Worm (Caenorhabditis elegans): ENCODE results near the gene F45H10.2.

F45H10.2 gene

DNA sequence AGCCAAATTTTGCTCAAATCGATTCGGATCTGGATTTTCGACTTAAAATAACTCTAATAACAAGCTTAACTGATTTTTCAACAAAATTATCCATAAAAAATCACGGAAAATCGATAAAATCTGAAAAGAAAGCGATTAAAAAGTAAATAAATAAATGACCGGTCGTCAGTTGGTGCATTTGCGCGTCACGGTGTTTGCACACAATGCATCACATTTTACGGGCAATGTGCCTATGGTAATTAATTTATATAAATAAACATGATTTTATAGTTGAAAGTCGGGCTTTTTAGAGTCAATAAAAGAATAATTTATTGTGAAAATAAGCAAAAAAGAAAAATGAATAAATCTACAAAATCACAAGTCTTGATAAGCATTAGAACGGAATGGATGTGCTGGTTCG is 1.9 kb upstream of the F45H10.2 start:
- no peak for TF ChIP-seq unc-62 (GFP tag; optimal IDR thresholded peaks at IDR 0.05)

DNA sequence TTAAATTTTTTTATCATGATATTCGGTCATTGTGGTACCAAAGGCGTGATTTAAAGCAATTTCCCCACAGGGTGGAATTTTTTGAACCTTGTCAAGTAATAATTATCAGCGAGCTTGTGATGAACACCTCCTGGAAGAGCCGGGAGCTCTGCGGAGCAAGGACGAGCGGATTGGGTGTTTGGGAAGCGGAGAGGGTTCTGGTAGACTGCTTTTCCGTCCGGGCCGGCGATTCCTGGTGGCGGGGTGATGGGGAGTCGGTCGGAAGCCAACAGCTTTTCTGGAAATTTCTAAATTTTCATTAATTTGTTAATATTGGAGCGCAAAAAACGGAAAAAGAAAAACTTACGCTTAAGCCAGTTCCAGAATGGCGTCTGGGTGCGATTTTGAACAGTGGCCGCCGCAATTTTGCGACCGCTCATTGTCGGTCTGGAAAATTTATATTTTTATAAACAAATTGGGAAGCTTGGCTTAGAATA is 1.4 kb upstream of the F45H10.2 start, which contains the start of gene ndua-7:
Gene ndua-7 (minus strand): TSS at position 426 of the 476 bp plus-strand sequence.
- no peak for TF ChIP-seq unc-62 (GFP tag; optimal IDR thresholded peaks at IDR 0.05)

DNA sequence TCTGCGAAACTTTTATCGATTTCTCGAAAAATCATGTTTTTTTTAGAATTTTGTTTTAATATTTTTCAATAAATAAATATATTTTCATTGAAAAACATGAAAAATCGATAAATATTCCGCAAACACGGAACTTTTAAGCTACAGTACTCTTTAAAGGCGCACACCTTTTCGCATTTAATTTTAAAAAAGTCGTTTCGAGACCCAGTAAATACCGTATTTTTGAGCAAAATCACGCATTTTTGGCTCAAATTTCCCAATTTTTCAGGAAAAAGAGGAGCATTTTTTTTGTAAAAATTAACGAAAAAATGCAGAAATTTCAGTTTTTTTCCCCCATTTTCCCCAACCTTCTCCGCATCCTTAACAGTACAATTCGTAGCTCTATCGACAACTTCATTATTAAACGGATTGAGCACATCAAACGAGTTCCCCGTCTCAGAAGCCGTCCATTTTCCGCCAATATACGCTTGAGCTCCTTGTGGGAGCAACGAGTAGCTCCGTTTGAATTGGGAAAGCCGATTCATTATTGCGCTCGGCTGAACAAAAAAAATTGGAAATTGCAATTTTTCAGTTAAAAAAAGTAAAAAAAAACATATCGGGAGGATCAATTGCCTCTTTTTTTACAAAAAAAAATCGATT is 1.5 kb downstream of the F45H10.2 start, which contains the start of gene alh-7:
Gene alh-7 (minus strand): TSS at position 533 of the 636 bp plus-strand sequence.
- TF ChIP-seq unc-62 (GFP tag; optimal IDR thresholded peaks at IDR 0.05): no peak

DNA sequence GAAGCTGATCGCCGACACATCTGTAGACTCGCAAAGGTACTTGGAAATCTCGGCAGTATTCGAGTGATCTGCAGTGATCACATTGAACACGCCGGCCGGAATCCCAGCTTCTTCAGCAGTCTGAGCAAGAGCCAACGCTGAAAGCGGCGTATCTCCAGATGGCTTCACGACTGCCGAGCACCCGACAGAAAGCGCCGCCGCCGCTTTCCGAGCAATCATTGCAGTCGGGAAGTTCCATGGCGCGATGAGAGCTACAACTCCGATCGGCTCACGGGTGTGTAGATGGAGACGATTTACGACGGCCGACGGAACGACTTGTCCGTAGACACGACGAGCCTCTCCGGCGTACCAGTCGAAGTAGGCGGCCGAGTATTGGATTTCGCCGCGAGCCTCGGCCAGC is 3.0 kb downstream of the F45H10.2 start:
- no peak for TF ChIP-seq unc-62 (GFP tag; optimal IDR thresholded peaks at IDR 0.05)

DNA sequence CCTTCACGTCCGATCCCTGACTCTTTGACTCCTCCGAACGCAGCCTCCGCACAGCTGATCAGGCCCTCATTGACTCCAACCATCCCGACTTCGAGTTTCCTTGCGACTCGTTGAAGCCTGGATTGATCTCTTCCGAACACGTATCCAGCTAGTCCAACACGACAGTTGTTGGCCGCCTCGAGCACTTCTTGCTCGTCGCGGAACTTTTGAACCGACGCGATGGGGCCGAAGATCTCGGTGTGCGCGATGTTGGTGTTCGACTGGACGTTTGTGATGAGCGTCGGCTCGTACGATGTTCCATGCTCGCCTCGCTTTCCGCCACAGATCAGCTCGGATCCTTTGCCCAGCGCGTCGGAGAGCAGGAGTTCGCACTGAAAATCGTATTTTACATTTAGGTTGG is 5.3 kb downstream of the F45H10.2 start:
- TF ChIP-seq unc-62 (GFP tag; optimal IDR thresholded peaks at IDR 0.05): no peak

DNA sequence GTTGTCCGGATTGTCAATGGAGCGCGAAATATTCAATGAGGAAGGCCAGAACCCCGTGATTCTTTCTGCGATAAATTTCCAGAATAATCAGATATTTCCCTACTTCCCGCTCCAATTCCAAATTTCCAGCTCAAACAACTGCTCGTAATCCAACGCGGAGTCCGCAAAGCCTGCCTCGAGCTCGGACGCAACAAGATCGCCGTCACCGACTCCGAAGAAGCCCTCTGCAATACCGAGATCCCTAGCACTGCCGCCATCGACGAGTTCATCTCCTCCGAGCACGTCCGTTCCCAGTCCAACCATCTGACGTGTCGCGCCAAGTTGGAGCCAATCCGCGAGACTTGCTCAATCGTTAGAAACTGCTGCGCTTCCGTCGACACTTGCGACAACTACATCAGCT is 7.7 kb downstream of the F45H10.2 start:
- no peak for TF ChIP-seq unc-62 (GFP tag; optimal IDR thresholded peaks at IDR 0.05)

DNA sequence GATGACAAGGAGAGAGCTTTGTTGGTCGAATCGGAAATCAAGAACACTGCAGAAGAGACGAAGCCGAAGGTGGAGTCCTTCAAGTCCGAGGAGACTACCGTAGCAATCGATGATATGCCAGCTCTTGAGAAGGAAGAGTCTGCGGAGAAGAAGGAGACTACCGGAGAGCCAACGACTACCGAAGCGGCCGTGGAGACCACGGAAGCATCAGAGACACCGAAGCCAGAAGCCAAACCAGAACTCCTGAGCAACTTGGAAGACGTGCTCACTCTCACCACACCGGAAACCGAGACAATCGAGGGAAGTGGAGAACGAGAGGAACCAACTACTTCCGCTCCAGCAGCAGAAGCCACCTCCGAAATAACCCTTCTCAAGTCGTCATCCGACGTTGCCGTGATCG is 8.7 kb downstream of the F45H10.2 start:
- no peak for TF ChIP-seq unc-62 (GFP tag; optimal IDR thresholded peaks at IDR 0.05)

DNA sequence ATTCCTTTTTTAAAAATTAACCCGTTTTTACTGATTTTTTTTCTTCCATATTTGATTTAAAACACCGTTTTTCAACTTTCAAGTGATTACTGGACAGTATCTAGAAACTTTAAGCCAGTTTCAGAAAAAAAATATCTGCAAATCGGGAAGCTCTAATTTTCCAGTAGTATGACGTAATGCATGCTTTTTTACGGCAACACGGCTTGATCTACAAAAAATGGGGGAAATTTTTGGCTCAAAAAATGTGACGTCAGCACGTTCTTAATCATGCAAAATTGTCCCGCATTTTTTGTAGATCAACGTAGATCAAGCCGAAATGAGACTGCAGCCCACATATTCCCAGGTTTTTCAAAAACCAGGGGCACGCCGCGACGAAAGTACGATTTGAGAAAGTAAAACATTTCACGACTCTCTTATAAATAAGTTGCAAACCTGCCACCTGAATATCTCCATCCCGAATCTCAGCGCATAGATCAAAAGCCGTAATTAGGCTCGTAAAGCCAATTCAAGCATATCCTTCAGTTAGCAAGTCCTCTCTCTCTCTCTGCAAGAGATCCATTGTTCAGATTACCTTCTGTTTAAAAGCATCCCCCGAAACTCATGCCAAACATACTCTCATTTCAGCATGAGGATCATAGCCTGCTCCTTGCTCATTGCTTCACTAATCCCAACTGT is 10.9 kb downstream of the F45H10.2 start, which contains the start of gene E01G4.6:
Gene E01G4.6 (plus strand): TSS at position 625 of the 675 bp plus-strand sequence.
- TF ChIP-seq unc-62 (GFP tag; optimal IDR thresholded peaks at IDR 0.05): no peak

DNA sequence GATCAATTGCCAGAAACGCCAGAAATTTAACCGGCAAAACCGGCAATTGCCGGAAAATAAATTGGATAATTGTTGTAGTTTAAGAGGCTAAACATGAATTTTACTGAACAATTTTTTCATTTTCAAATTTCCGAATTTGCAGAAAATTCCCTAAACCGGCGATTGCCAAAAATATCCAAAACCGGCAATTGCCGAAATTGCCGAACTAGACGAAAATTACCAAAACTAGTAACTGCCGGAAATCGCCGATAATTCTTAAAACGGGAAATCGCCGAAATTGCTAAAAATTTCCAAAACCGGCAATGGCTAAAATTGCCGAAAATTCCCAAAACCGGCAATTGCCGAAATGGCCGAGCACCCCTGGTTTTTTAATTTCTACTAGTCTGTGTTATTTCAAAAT is 13.4 kb downstream of the F45H10.2 start:
- no peak for TF ChIP-seq unc-62 (GFP tag; optimal IDR thresholded peaks at IDR 0.05)

DNA sequence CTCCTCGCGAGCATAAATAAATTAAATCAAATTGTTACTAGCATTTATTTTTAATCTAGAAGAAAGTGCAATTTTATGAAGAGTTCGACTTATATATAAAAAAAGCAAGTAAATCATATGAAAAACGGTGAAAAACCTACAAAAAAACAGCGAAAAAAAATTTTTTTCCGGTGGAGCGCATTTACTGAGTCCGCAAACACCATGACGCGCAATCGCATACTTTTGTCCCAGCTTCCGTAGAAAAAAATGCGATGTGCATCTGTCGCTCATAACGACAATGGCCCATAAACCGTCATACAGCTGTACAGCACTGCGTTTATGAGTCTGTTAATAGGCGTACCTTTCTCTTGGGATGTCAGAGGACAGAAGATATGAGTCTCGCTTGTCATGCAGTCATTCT is 15.6 kb downstream of the F45H10.2 start:
- TF ChIP-seq unc-62 (GFP tag; optimal IDR thresholded peaks at IDR 0.05): no peak

DNA sequence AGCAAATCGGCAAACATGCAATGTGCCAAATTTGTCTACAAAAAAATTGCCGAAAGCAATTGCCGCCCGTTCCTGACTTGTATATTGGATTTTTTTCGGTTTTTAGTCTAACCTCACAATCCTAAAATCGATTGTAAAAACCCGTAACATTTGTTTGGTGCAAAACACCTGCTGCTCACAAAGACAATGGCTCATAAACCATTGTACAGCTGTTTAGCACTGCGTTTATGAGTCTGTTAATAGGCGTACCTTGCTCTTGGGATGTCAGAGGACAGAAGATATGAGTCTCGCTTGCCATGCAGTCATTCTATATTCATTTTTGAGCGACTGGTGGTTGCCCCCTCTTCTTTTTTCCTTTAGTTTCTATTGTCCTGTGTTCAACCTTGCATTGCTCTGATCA is 20.7 kb downstream of the F45H10.2 start, which contains the start of gene E01G4.5:
Gene E01G4.5 (plus strand): TSS at position 301 of the 400 bp plus-strand sequence.
- no peak for TF ChIP-seq unc-62 (GFP tag; optimal IDR thresholded peaks at IDR 0.05)

DNA sequence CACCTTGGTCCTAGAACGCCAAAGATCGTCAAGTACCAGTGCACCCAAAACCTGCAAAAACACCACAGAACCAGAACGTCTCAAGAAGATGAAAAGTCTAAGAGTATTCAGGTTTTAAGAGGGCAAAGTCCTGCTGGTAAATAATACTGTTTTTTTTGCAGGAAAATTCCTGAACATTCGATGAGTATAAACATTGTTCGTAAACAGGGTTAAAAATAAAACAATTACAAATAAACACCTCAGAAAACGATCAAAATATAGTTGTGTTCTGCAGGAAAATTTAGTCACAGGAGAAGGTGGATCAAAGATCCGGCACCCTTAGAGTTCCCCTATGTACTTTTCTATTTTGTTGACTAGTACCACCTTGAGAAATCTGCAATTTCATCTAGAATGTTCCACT is 22.2 kb downstream of the F45H10.2 start:
- no peak for TF ChIP-seq unc-62 (GFP tag; optimal IDR thresholded peaks at IDR 0.05)

DNA sequence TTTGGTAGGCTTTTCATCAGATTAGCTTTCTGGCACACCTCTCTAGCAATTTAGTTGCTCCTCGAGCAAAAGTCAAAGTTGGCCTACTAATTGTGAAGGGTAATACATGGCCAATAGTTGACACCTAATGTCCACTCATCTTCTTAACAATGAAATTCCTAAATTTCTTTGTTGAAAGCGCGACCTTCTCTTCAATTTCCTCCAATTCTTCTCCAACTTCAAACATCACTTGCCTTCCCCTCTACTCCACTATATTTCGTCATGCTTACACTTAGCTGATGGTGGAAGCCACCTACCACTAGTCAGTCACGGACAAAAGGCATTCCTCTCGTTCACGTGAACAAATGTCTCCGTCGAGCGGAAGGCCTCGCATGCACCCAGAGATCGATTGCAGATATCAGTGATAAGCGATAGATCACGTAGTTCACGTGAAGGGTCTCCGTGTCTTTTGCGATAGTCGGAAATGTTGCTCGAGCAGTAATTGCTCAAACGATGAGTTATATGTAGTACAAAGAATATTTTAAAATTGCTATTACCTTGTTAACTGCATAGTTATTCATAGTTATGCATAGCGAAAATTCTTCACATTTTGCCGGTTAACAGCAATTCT is 23.7 kb downstream of the F45H10.2 start, which contains the start of gene E01G4.3:
Gene E01G4.3 (minus strand): TSS at position 560 of the 610 bp plus-strand sequence.
- no peak for TF ChIP-seq unc-62 (GFP tag; optimal IDR thresholded peaks at IDR 0.05)

DNA sequence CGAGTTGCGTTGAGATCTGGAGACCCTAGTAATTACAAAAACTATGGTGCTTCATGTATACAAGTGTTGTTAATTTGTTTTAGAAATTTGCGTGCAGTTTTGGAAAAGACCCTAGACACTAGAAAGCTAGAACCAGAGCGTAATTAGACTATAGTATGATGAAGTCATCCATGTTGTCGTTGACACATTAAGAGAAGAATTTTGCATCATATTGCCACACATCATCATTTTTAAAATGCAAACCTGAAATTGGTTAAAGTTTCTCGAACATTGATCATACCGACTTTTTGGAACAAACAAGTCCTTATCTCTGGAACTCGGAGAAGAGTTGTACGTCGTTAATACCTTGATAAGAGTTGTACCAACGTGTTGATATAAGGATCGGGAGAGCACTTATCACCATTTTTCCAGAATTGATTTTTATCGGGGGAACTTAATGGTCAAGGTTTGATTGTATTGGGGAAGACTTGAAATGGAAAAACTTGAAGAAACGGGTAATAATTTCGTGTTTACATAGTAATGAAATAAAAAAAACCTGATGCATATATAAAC is 24.9 kb downstream of the F45H10.2 start:
- no peak for TF ChIP-seq unc-62 (GFP tag; optimal IDR thresholded peaks at IDR 0.05)

DNA sequence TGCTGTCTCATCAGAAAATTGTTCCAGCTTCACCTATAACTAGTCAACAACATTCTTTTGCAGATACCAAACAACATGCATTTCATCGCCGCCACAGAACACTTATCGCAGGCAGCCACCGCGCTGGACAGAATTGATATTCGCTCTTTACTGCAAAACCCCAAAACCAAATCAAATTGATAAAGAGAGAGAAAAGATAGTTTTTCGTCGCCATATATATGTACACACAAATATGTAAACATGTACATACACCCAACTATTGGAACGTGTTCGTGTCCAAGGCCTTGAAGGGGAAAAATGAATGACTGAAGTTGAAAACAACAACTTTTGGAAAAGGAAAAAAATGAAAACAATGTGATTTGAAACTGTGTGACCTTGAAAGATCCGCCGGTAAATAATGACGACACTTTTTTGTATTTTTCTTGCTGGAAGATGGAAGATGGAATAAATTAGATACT is 27.4 kb downstream of the F45H10.2 start:
- TF ChIP-seq unc-62 (GFP tag; optimal IDR thresholded peaks at IDR 0.05): no peak
